Fruit fly (Drosophila melanogaster): ENCODE measurements around the gene CG8004.

- TF ChIP-seq lola (GFP tag; optimal IDR thresholded peaks at IDR 0.05), result no peak
- no peak for TF ChIP-seq Myc (optimal IDR thresholded peaks at IDR 0.05)
- TF ChIP-seq dl (GFP tag; optimal IDR thresholded peaks at IDR 0.05; ENCODE audit: insufficient read depth in 1 of 2, partially characterized antibody in 2 of 2), result no peak
- no peak for TF ChIP-seq GATAd (GFP tag; optimal IDR thresholded peaks at IDR 0.05)
- TF ChIP-seq Hnf4 (GFP tag; optimal IDR thresholded peaks at IDR 0.05), result no peak
- TF ChIP-seq dmrt93B (GFP tag; optimal IDR thresholded peaks at IDR 0.05), result no peak
- TF ChIP-seq psq (GFP tag; optimal IDR thresholded peaks at IDR 0.05), result no peak
- TF ChIP-seq fru (GFP tag; optimal IDR thresholded peaks at IDR 0.05), result no peak
- TF ChIP-seq Hr83 (GFP tag; optimal IDR thresholded peaks at IDR 0.05; ENCODE audit: poor library complexity, severe bottlenecking), result no peak
These were observed 49.8 kb upstream of the CG8004 start for dm6 chr3L:19978088-19978487.
